Worm (Caenorhabditis elegans): ENCODE measurements around the gene F28F9.3.

DNA sequence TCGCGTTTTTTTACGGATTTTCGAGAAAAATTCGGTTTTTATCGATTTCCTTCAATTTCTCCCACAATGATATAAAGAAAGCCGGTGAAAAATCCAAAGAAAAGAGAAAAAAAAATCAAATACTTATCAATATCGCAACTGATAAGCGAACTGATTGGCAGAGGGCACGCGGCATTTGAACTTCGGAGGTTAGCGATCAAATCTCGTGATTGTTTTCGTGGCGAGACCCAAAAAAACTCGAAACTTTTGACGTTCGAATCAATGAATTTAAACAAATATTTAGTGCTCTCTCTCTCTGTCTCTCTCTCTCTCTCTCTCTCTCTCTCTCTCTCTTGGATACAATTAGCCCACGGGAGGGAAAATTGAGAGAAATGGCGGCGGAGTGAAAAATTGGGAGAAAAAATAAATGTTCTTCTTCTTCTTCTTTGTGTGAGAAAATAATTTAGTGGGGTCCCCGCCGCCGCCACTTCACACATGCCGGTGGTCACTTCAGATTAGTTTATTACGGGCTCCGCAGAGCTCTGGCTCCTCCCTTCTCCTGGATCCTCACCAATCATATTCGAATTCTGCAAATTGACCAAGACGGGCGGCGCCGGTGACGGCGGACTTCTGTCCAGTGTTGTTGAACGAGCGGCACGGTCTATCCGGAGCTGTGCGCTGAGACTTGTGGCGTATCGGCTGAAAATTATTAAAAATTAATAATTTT, 12.0 kb upstream of the F28F9.3 start:
- TF ChIP-seq ama-1 (optimal IDR thresholded peaks at IDR 0.05) (no peak), hmbx-1 (tag; optimal IDR thresholded peaks at IDR 0.05) (no peak), ceh-36 (tag; optimal IDR thresholded peaks at IDR 0.05) (no peak), ceh-13 (GFP tag; optimal IDR thresholded peaks at IDR 0.05) (no peak), sea-1 (GFP tag; conservative IDR thresholded peaks at IDR 0.05) (no peak), scrt-1 (GFP tag; IDR thresholded peaks at IDR 0.05) (no peak), B0310.2 (tag; optimal IDR thresholded peaks at IDR 0.05) (no peak), flt-1 (GFP tag; IDR thresholded peaks at IDR 0.05) (no peak), F13C5.2 (tag; optimal IDR thresholded peaks at IDR 0.05) (no peak)
